Fruit fly (Drosophila melanogaster) whole organism, embryonic: ENCODE measurements around the gene Awh.

Source experiments
- CG10209 ChIP-seq: fragments of 200-800 bp; sonication (Bioruptor generic); optimal IDR thresholded peaks from 3 replicates; lab custom pipeline; 2017; ENCODE audit warnings: missing biosample characterization, mild to moderate bottlenecking, missing genetic modification characterization, missing genetic modification reagents
- CG10267 ChIP-seq: fragments of 200-800 bp; sonication (Bioruptor generic); optimal IDR thresholded peaks from 2 replicates; lab custom pipeline; 2018; ENCODE audit warnings: missing biosample characterization, mild to moderate bottlenecking, missing genetic modification characterization, moderate library complexity
- CG15479 ChIP-seq: fragments of 200-800 bp; sonication (Bioruptor generic); optimal IDR thresholded peaks from 3 replicates; lab custom pipeline; 2019; ENCODE audit warnings: missing biosample characterization, mild to moderate bottlenecking, missing genetic modification characterization, moderate library complexity
- CG15514 ChIP-seq: fragments of 200-800 bp; sonication (Bioruptor generic); optimal IDR thresholded peaks from 3 replicates; lab custom pipeline; 2017; ENCODE audit warnings: missing biosample characterization, missing genetic modification characterization, mild to moderate bottlenecking, moderate library complexity, missing genetic modification reagents
- CG17359 ChIP-seq: fragments of 200-800 bp; sonication (Bioruptor generic); optimal IDR thresholded peaks from 3 replicates; lab custom pipeline; 2018; ENCODE audit warnings: missing biosample characterization, mild to moderate bottlenecking, missing genetic modification characterization, moderate library complexity
- CG17612 ChIP-seq: fragments of 200-800 bp; sonication (Bioruptor generic); IDR thresholded peaks from 2 replicates; pipeline ENCODE4 v1.3.6; 2022; ENCODE audit warnings: missing biosample characterization, missing genetic modification characterization
- CG18262 ChIP-seq: fragments of 200-800 bp; optimal IDR thresholded peaks from 3 replicates; lab custom pipeline; 2019; ENCODE audit warnings: missing biosample characterization, mild to moderate bottlenecking, missing genetic modification characterization, moderate library complexity
- CG2116 ChIP-seq: fragments of 200-800 bp; sonication (Bioruptor generic); optimal IDR thresholded peaks from 3 replicates; lab custom pipeline; 2018; ENCODE audit warnings: missing biosample characterization, mild to moderate bottlenecking, missing genetic modification characterization
- CG2202 ChIP-seq: fragments of 200-800 bp; sonication (Bioruptor generic); optimal IDR thresholded peaks from 2 replicates; lab custom pipeline; 2018; ENCODE audit warnings: missing biosample characterization, mild to moderate bottlenecking, missing genetic modification characterization
- CG32767 ChIP-seq: fragments of 200-800 bp; sonication (Bioruptor generic); IDR thresholded peaks from 2 replicates; pipeline ENCODE4 v1.3.6; 2022; ENCODE audit warnings: missing biosample characterization, missing genetic modification characterization
- CG43689 ChIP-seq: fragments of 200-800 bp; sonication (Bioruptor generic); IDR thresholded peaks from 2 replicates; pipeline ENCODE4 v1.3.6; 2022; ENCODE audit warnings: missing biosample characterization, missing genetic modification characterization
- CG6272 ChIP-seq: fragments of 200-800 bp; sonication (Bioruptor generic); IDR thresholded peaks from 2 replicates; pipeline ENCODE4 v1.3.6; 2022; ENCODE audit warnings: missing biosample characterization, missing genetic modification characterization
- CG7357 ChIP-seq: fragments of 200-800 bp; sonication (Bioruptor generic); IDR thresholded peaks from 3 replicates; pipeline ENCODE4 v1.3.6; 2022; ENCODE audit warnings: missing biosample characterization, missing genetic modification characterization
- CG8089 ChIP-seq: fragments of 200-800 bp; sonication (Bioruptor generic); optimal IDR thresholded peaks from 3 replicates; lab custom pipeline; 2016; ENCODE audit warnings: missing biosample characterization, missing genetic modification characterization
- CG9215 ChIP-seq: fragments of 200-800 bp; sonication (Bioruptor generic); IDR thresholded peaks from 2 replicates; pipeline ENCODE4 v1.3.6; 2022; ENCODE audit warnings: missing biosample characterization, missing genetic modification characterization
- CG9609 ChIP-seq: fragments of 200-800 bp; sonication (Bioruptor generic); optimal IDR thresholded peaks from 3 replicates; lab custom pipeline; 2016; ENCODE audit warnings: missing biosample characterization, missing genetic modification characterization
- CTCF ChIP-seq: fragments of 200-800 bp; sonication (Bioruptor generic); optimal IDR thresholded peaks from 2 replicates; lab custom pipeline; 2017; ENCODE audit warnings: missing biosample characterization, mild to moderate bottlenecking, missing genetic modification characterization, moderate library complexity
- Camta ChIP-seq: fragments of 200-800 bp; sonication (Bioruptor generic); optimal IDR thresholded peaks from 2 replicates; lab custom pipeline; 2016; ENCODE audit warnings: missing biosample characterization, missing genetic modification characterization
- Doc2 ChIP-seq: fragments of 200-800 bp; sonication (Bioruptor generic); IDR thresholded peaks from 2 replicates; pipeline ENCODE4 v1.3.6; 2022; ENCODE audit warnings: missing biosample characterization, missing genetic modification characterization
- HmgD ChIP-seq: fragments of 200-800 bp; sonication (Bioruptor generic); optimal IDR thresholded peaks from 3 replicates; lab custom pipeline; 2016; ENCODE audit warnings: missing biosample characterization, missing genetic modification characterization
- Hr3 ChIP-seq: fragments of 200-800 bp; sonication (Bioruptor generic); optimal IDR thresholded peaks from 3 replicates; lab custom pipeline; 2016; ENCODE audit warnings: missing biosample characterization, missing genetic modification characterization
- Lim3 ChIP-seq: fragments of 200-800 bp; sonication (Bioruptor generic); IDR thresholded peaks from 2 replicates; pipeline ENCODE4 v1.3.6; 2022; ENCODE audit warnings: missing biosample characterization, missing genetic modification characterization
- Mad ChIP-seq: fragments of 200-800 bp; sonication (Bioruptor generic); optimal IDR thresholded peaks from 2 replicates; lab custom pipeline; 2016; ENCODE audit warnings: missing biosample characterization, missing genetic modification characterization
- Oaz ChIP-seq: fragments of 200-800 bp; sonication (Bioruptor generic); IDR thresholded peaks from 2 replicates; pipeline ENCODE4 v1.3.6; 2022; ENCODE audit warnings: missing biosample characterization, missing genetic modification characterization
- Sox100B ChIP-seq: fragments of 200-800 bp; sonication (Bioruptor generic); optimal IDR thresholded peaks from 3 replicates; lab custom pipeline; 2018; ENCODE audit warnings: missing biosample characterization, mild to moderate bottlenecking, missing genetic modification characterization
- YL-1 ChIP-seq: fragments of 200-800 bp; sonication (Bioruptor generic); optimal IDR thresholded peaks from 3 replicates; lab custom pipeline; 2017; ENCODE audit warnings: missing biosample characterization, mild to moderate bottlenecking, missing genetic modification characterization
- cato ChIP-seq: fragments of 200-800 bp; sonication (Bioruptor generic); optimal IDR thresholded peaks from 2 replicates; lab custom pipeline; 2016; ENCODE audit warnings: missing biosample characterization, missing genetic modification characterization, borderline replicate concordance
- en ChIP-seq: fragments of 200-800 bp; sonication (Bioruptor generic); optimal IDR thresholded peaks from 2 replicates; lab custom pipeline; 2016; ENCODE audit warnings: missing biosample characterization, missing genetic modification characterization
- gem ChIP-seq: fragments of 200-800 bp; sonication (Bioruptor generic); optimal IDR thresholded peaks from 2 replicates; lab custom pipeline; 2019; ENCODE audit warnings: missing biosample characterization, mild to moderate bottlenecking, missing genetic modification characterization, moderate library complexity
- gfzf ChIP-seq: fragments of 200-800 bp; sonication (Bioruptor generic); optimal IDR thresholded peaks from 2 replicates; lab custom pipeline; 2016; ENCODE audit warnings: missing biosample characterization, mild to moderate bottlenecking, missing genetic modification characterization, moderate library complexity
- gt ChIP-seq: fragments of 200-800 bp; sonication (Bioruptor generic); IDR thresholded peaks from 2 replicates; pipeline ENCODE4 v1.3.6; 2022; ENCODE audit warnings: missing biosample characterization, missing genetic modification characterization
- ham ChIP-seq: fragments of 200-800 bp; sonication (Bioruptor generic); IDR thresholded peaks from 2 replicates; pipeline ENCODE4 v1.3.6; 2022; ENCODE audit warnings: missing biosample characterization, missing genetic modification characterization
- hb ChIP-seq: fragments of 200-800 bp; sonication (Bioruptor generic); IDR thresholded peaks from 3 replicates; pipeline ENCODE4 v1.3.6; 2022; ENCODE audit warnings: missing biosample characterization, missing genetic modification characterization; ENCODE audit not compliant: partially characterized antibody
- hth ChIP-seq: fragments of >200 bp; optimal IDR thresholded peaks from 2 replicates; lab custom pipeline; 2017; ENCODE audit warnings: inconsistent platforms
- insv ChIP-seq, 2 experiments: fragments of 200-800 bp; sonication (Bioruptor generic); optimal IDR thresholded peaks; 3 replicates each; lab custom pipeline; 2016 to 2018; ENCODE audit warnings: missing biosample characterization in 2 of 2, missing genetic modification characterization in 2 of 2
- lab ChIP-seq: fragments of 200-800 bp; sonication (Bioruptor generic); optimal IDR thresholded peaks from 3 replicates; lab custom pipeline; 2017; ENCODE audit warnings: missing biosample characterization, missing genetic modification characterization, mild to moderate bottlenecking, moderate library complexity, missing genetic modification reagents
- lov ChIP-seq, 2 experiments: fragments of 200-800 bp in 1 of 2; fragments of >200 bp in 1 of 2; sonication (Bioruptor generic) in 1 of 2; IDR thresholded peaks in 1 of 2; optimal IDR thresholded peaks in 1 of 2; 2 replicates in 1 of 2; 3 replicates in 1 of 2; pipeline versions ENCODE4 v1.3.6 to Lab custom; 2017 to 2022; ENCODE audit warnings: missing biosample characterization in 1 of 2, missing genetic modification characterization in 1 of 2
- ro ChIP-seq: fragments of 200-800 bp; sonication (Bioruptor generic); IDR thresholded peaks from 2 replicates; pipeline ENCODE4 v1.3.6; 2022; ENCODE audit warnings: missing biosample characterization, missing genetic modification characterization
- salm ChIP-seq: fragments of 200-800 bp; sonication (Bioruptor generic); optimal IDR thresholded peaks from 2 replicates; lab custom pipeline; 2018; ENCODE audit warnings: missing biosample characterization, mild to moderate bottlenecking, missing genetic modification characterization
- schlank ChIP-seq: fragments of 200-800 bp; sonication (Bioruptor generic); optimal IDR thresholded peaks from 2 replicates; lab custom pipeline; 2018; ENCODE audit warnings: missing biosample characterization, mild to moderate bottlenecking, missing genetic modification characterization
- sens-2 ChIP-seq: fragments of 200-800 bp; sonication (Bioruptor generic); IDR thresholded peaks from 2 replicates; pipeline ENCODE4 v1.3.6; 2022; ENCODE audit warnings: missing biosample characterization, missing genetic modification characterization
- seq ChIP-seq: fragments of 200-800 bp; sonication (Bioruptor generic); IDR thresholded peaks from 2 replicates; pipeline ENCODE4 v1.3.6; 2022; ENCODE audit warnings: missing biosample characterization, missing genetic modification characterization
- sima ChIP-seq: fragments of 200-800 bp; sonication (Bioruptor generic); optimal IDR thresholded peaks from 2 replicates; lab custom pipeline; 2016; ENCODE audit warnings: missing biosample characterization, missing genetic modification characterization
- sna ChIP-seq: fragments of 200-800 bp; sonication (Bioruptor generic); IDR thresholded peaks from 2 replicates; pipeline ENCODE4 v1.3.6; 2022; ENCODE audit warnings: missing biosample characterization, missing genetic modification characterization; ENCODE audit not compliant: partially characterized antibody
- sqz ChIP-seq: fragments of 200-800 bp; sonication (Bioruptor generic); optimal IDR thresholded peaks from 3 replicates; lab custom pipeline; 2018; ENCODE audit warnings: missing biosample characterization, mild to moderate bottlenecking, missing genetic modification characterization
- tio ChIP-seq: fragments of 200-800 bp; sonication (Bioruptor generic); optimal IDR thresholded peaks from 2 replicates; lab custom pipeline; 2017; ENCODE audit warnings: missing biosample characterization, missing genetic modification characterization, inconsistent platforms
- twi ChIP-seq: fragments of 200-800 bp; optimal IDR thresholded peaks from 2 replicates; lab custom pipeline; 2019; ENCODE audit warnings: missing biosample characterization, mild to moderate bottlenecking, missing genetic modification characterization, moderate library complexity
- vvl ChIP-seq: fragments of 200-800 bp; sonication (Bioruptor generic); IDR thresholded peaks from 2 replicates; pipeline ENCODE4 v1.3.6; 2022; ENCODE audit warnings: missing biosample characterization, missing genetic modification characterization
- wdn ChIP-seq: fragments of 200-800 bp; sonication (Bioruptor generic); IDR thresholded peaks from 2 replicates; pipeline ENCODE4 v1.3.6; 2022; ENCODE audit warnings: missing biosample characterization, missing genetic modification characterization
- zf30C ChIP-seq: fragments of 200-800 bp; sonication (Bioruptor generic); optimal IDR thresholded peaks from 3 replicates; lab custom pipeline; 2018; ENCODE audit warnings: missing biosample characterization, mild to moderate bottlenecking, missing genetic modification characterization
- zfh2 ChIP-seq: fragments of 200-800 bp; sonication (Bioruptor generic); optimal IDR thresholded peaks from 2 replicates; lab custom pipeline; 2016; ENCODE audit warnings: missing biosample characterization, missing genetic modification characterization

Awh gene

DNA sequence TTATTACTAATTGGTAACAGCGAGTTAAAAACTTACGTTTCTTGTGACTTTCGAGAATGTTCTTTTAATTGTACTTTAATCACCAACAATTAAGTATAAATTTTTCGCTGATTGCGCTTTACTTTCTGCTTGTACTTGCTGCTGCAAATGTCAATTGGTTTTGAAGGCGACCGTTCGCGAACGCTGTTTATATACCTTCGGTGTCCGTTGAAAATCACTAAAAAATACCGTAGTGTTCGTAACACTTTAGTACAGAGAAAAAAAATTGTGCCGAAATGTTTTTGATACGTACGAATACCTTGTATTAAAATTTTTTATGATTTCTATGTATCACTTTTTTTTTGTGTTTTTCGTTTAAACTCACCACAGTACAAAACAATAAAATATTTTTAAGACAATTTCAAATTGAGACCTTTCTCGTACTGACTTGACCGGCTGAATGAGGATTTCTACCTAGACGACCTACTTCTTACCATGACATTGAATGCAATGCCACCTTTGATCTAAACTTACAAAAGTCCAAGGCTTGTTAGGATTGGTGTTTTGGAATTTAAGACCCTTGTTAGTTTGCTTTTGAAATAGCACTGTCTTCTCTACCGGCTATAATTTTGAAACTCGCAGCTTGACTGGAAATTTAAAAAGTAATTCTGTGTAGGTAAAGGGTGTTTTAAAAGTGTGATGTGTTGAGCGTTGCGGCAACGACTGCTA, 56.6 kb downstream of the Awh start, which contains the start of gene Ubi-p63E (continued):
- no peak for TF ChIP-seq ro (GFP tag; lab: Robert Waterston, UW)
- TF ChIP-seq CG6272 (GFP tag; lab: Robert Waterston, UW): peak; percentile 72
- no peak for TF ChIP-seq CTCF (GFP tag; lab: Kevin White, UChicago)
- peak; percentile 65 for TF ChIP-seq CG9609
- peak; percentile 35 for TF ChIP-seq CG8089 (GFP tag; lab: Kevin White, UChicago)
- no peak for TF ChIP-seq CG17612 (GFP tag; lab: Robert Waterston, UW)
- TF ChIP-seq sens-2 (GFP tag; lab: Robert Waterston, UW): no peak
- TF ChIP-seq CG2202 (tag; lab: Kevin White, UChicago): no peak
- no peak for TF ChIP-seq sima
- TF ChIP-seq cato (GFP tag; lab: Kevin White, UChicago): peak; percentile 34
- TF ChIP-seq insv (GFP tag; optimal IDR thresholded peaks at IDR 0.05; lab: Kevin White, UChicago): peak in 1 of 2 experiments; percentile 35
- TF ChIP-seq salm (tag; lab: Kevin White, UChicago): no peak
- TF ChIP-seq zf30C (GFP tag; lab: Kevin White, UChicago): peak; percentile 98
- TF ChIP-seq Lim3 (GFP tag; lab: Robert Waterston, UW): no peak
- peak; percentile 74 for TF ChIP-seq sqz
- TF ChIP-seq vvl: no peak
- peak; percentile 56 for TF ChIP-seq Hr3 (GFP tag; lab: Kevin White, UChicago)
- peak; percentile 54 for TF ChIP-seq Mad (GFP tag; lab: Kevin White, UChicago)
- TF ChIP-seq CG10209: peak; percentile 61
- TF ChIP-seq ham: no peak
- no peak for TF ChIP-seq en
- TF ChIP-seq CG32767: no peak
- peak; percentile 79 for TF ChIP-seq gem
- TF ChIP-seq lov (optimal IDR thresholded peaks at IDR 0.05; lab: Kevin White, UChicago): no peak
- TF ChIP-seq lov (GFP tag; IDR thresholded peaks at IDR 0.05; lab: Robert Waterston, UW): no peak
- TF ChIP-seq hth (lab: Kevin White, UChicago): no peak
- no peak for TF ChIP-seq hb
- no peak for TF ChIP-seq wdn (GFP tag; lab: Robert Waterston, UW)
- TF ChIP-seq YL-1 (GFP tag; lab: Kevin White, UChicago): peak; percentile 86
- TF ChIP-seq CG15479 (GFP tag; lab: Kevin White, UChicago): no peak
- TF ChIP-seq Oaz (GFP tag; lab: Robert Waterston, UW): no peak
- TF ChIP-seq seq: no peak
- TF ChIP-seq schlank (tag; lab: Kevin White, UChicago): no peak
- TF ChIP-seq zfh2: peak; percentile 50
- no peak for TF ChIP-seq CG43689 (GFP tag; lab: Robert Waterston, UW)
- TF ChIP-seq gt (GFP tag; lab: Robert Waterston, UW): no peak
- peak; percentile 85 for TF ChIP-seq gfzf (GFP tag; lab: Kevin White, UChicago)
- TF ChIP-seq HmgD (GFP tag; lab: Kevin White, UChicago): peak; percentile 39
- TF ChIP-seq twi: peak; percentile 18
- TF ChIP-seq CG9215 (GFP tag; lab: Robert Waterston, UW): no peak
- TF ChIP-seq CG15514 (GFP tag; lab: Kevin White, UChicago): peak; percentile 58
- TF ChIP-seq Sox100B (GFP tag; lab: Kevin White, UChicago): peak; percentile 65
- peak; percentile 59 for TF ChIP-seq CG10267 (tag; lab: Kevin White, UChicago)
- peak; percentile 69 for TF ChIP-seq CG18262
- TF ChIP-seq CG2116 (GFP tag; lab: Kevin White, UChicago): peak; percentile 33
- TF ChIP-seq Camta (GFP tag; lab: Kevin White, UChicago): peak; percentile 61
- TF ChIP-seq CG17359 (tag; lab: Kevin White, UChicago): peak; percentile 51
- no peak for TF ChIP-seq Doc2 (GFP tag; lab: Robert Waterston, UW)
- 0 out of 3 replicates have a peak, but pooled peaks have one; percentile 6 for TF ChIP-seq CG7357
- no peak for TF ChIP-seq sna
- TF ChIP-seq lab: peak; percentile 55
- TF ChIP-seq tio (GFP tag; lab: Kevin White, UChicago): peak; percentile 88
